Fruit fly (Drosophila melanogaster): Measurements from ENCODE around the gene CG9150.

CG9150 gene

DNA sequence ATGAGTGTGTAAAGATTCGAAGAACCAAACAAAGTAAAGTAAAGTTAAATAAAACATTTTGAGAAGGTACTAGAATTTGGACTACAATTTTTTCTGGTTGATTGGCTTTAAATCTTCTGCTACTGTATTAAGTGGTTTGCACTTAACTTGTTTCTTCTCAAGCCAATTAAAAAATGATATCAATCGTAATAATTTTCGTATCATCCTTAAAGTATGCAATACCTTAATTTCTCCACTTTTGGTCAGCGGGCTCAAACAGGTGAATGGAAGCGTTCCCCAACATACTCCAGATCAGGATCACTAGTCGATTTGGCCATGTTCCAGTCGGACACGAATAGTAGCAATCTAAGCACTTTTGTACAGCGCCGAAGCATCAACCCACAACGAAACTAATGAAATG lies 5.5 kb upstream of the CG9150 start:
- TF ChIP-seq dl (GFP tag; optimal IDR thresholded peaks at IDR 0.05; ENCODE audit: insufficient read depth in 1 of 2, partially characterized antibody in 2 of 2) (no peak), sage (GFP tag; optimal IDR thresholded peaks at IDR 0.05) (no peak), dmrt93B (GFP tag; optimal IDR thresholded peaks at IDR 0.05) (no peak), Hnf4 (GFP tag; optimal IDR thresholded peaks at IDR 0.05) (no peak), ey (GFP tag; optimal IDR thresholded peaks at IDR 0.05) (no peak), Rel (GFP tag; optimal IDR thresholded peaks at IDR 0.05) (no peak), Rel (tag; optimal IDR thresholded peaks at IDR 0.05) (no peak), br (GFP tag; optimal IDR thresholded peaks at IDR 0.05) (no peak), h (GFP tag; optimal IDR thresholded peaks at IDR 0.05) (no peak), Dfd (GFP tag; optimal IDR thresholded peaks at IDR 0.05) (no peak)

DNA sequence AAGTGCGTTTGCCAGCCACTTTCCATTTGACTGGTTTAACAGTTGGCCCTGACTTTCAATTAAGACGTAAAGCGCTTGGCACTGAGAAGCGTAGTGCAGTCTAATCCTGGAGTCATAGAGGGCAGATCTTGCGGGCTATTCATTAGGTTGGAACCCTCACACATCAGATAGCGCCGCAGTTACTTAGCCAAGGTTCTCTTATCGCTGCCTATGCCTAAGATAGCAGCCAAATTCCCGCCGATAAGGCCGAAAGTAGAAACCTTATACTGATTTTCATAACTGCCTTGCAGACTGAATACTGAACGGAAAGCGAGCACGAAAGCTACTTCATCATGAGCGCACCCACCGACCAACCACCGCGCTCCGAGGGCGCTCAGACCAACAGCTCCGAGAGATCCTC lies 3.7 kb upstream of the CG9150 start:
- TF ChIP-seq br (GFP tag; optimal IDR thresholded peaks at IDR 0.05) (no peak), Myc (optimal IDR thresholded peaks at IDR 0.05) (no peak), brk (GFP tag; optimal IDR thresholded peaks at IDR 0.05) (no peak), Hr83 (GFP tag; optimal IDR thresholded peaks at IDR 0.05; ENCODE audit: poor library complexity, severe bottlenecking) (no peak)

DNA sequence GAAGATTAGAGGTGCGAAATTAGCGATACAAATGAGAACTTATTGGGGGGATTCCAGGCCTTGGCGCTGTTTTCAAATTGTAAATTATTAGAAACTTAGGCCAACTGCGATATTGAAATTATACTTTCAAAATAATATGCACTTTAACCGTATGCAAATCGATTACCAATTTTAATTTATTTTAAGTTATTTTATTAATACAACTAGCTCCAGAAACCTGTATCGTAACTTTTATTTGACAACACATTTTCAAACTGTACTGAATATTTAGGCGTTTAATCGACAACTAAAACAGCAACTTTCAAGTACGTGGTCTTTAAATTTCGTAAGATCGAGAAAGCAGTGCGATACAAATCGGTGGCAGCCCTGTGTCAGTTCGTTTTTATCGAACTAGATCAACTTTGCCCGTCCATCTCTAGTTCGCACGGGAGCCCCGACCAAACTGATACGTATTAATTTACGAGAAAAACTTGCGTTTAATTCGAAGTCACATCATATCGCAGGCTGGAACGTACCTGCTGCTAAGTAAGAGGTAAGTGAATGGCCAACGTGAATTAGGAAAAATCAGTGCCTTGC lies 2.4 kb upstream of the CG9150 start, which contains the start of the genes CG9154 and Kr-h2:
Gene CG9154 (minus strand): TSS at position 31 of the 576 bp plus-strand sequence.
Gene Kr-h2 (plus strand): TSS at position 335 of the 576 bp plus-strand sequence.
- peak; percentile 24 for TF ChIP-seq CG9705 (GFP tag; optimal IDR thresholded peaks at IDR 0.05)
- no peak for TF ChIP-seq lola (GFP tag; optimal IDR thresholded peaks at IDR 0.05)
- TF ChIP-seq dl (GFP tag; optimal IDR thresholded peaks at IDR 0.05; ENCODE audit: insufficient read depth in 1 of 2, partially characterized antibody in 2 of 2), result no peak
- peak in 1 of 2 experiments; percentile 36 for TF ChIP-seq foxo (GFP tag; optimal IDR thresholded peaks at IDR 0.05)
- peak; percentile 37 for TF ChIP-seq br (GFP tag; optimal IDR thresholded peaks at IDR 0.05)
- TF ChIP-seq Sp1 (GFP tag; optimal IDR thresholded peaks at IDR 0.05), result peak; percentile 59
- peak; percentile 49 for TF ChIP-seq fru (GFP tag; optimal IDR thresholded peaks at IDR 0.05)
- no peak for TF ChIP-seq ey (GFP tag; optimal IDR thresholded peaks at IDR 0.05)
- TF ChIP-seq psq (GFP tag; optimal IDR thresholded peaks at IDR 0.05), result peak; percentile 35
- TF ChIP-seq Hnf4 (GFP tag; optimal IDR thresholded peaks at IDR 0.05), result peak; percentile 5
- TF ChIP-seq N (GFP tag; optimal IDR thresholded peaks at IDR 0.05), result no peak
- TF ChIP-seq OdsH (GFP tag; optimal IDR thresholded peaks at IDR 0.05), result no peak
- peak; percentile 49 for TF ChIP-seq Myc (optimal IDR thresholded peaks at IDR 0.05)
- peak; percentile 11 for TF ChIP-seq Jra (GFP tag; optimal IDR thresholded peaks at IDR 0.05)
- TF ChIP-seq CG32264 (GFP tag; optimal IDR thresholded peaks at IDR 0.05), result no peak
- peak; percentile 4 for TF ChIP-seq sv (GFP tag; optimal IDR thresholded peaks at IDR 0.05)
- TF ChIP-seq Hr83 (GFP tag; optimal IDR thresholded peaks at IDR 0.05; ENCODE audit: poor library complexity, severe bottlenecking), result no peak
- TF ChIP-seq dsf (GFP tag; optimal IDR thresholded peaks at IDR 0.05; ENCODE audit: borderline replicate concordance), result peak; percentile 22
- TF ChIP-seq brk (GFP tag; optimal IDR thresholded peaks at IDR 0.05), result no peak
- no peak for TF ChIP-seq Rel (GFP tag; optimal IDR thresholded peaks at IDR 0.05)
- peak; percentile 57 for TF ChIP-seq Rel (tag; optimal IDR thresholded peaks at IDR 0.05)
- peak; percentile 12 for TF ChIP-seq rgr (GFP tag; optimal IDR thresholded peaks at IDR 0.05)
- TF ChIP-seq pan (optimal IDR thresholded peaks at IDR 0.05), result no peak
- peak; percentile 28 for TF ChIP-seq h (GFP tag; optimal IDR thresholded peaks at IDR 0.05)
- peak; percentile 70 for TF ChIP-seq HLH106 (tag; optimal IDR thresholded peaks at IDR 0.05)

- TF ChIP-seq dmrt93B (GFP tag; optimal IDR thresholded peaks at IDR 0.05) (peak; percentile 99), foxo (GFP tag; optimal IDR thresholded peaks at IDR 0.05) (peak; percentile 99 to 100), jim (GFP tag; optimal IDR thresholded peaks at IDR 0.05) (peak; percentile 74), Sp1 (GFP tag; optimal IDR thresholded peaks at IDR 0.05) (peak; percentile 100), ey (GFP tag; optimal IDR thresholded peaks at IDR 0.05) (peak; percentile 100), Abd-B (GFP tag; optimal IDR thresholded peaks at IDR 0.05) (no peak), Hr78 (GFP tag; optimal IDR thresholded peaks at IDR 0.05) (no peak), rgr (GFP tag; optimal IDR thresholded peaks at IDR 0.05) (peak; percentile 100), OdsH (GFP tag; optimal IDR thresholded peaks at IDR 0.05) (peak; percentile 100), dsf (GFP tag; optimal IDR thresholded peaks at IDR 0.05; ENCODE audit: borderline replicate concordance) (peak; percentile 97), Hnf4 (GFP tag; optimal IDR thresholded peaks at IDR 0.05) (peak; percentile 100), sage (GFP tag; optimal IDR thresholded peaks at IDR 0.05) (peak; percentile 99), Dfd (GFP tag; optimal IDR thresholded peaks at IDR 0.05) (no peak), sv (GFP tag; optimal IDR thresholded peaks at IDR 0.05) (peak; percentile 100), usp (GFP tag; optimal IDR thresholded peaks at IDR 0.05) (no peak), CG32264 (GFP tag; optimal IDR thresholded peaks at IDR 0.05) (peak; percentile 100), GATAd (GFP tag; optimal IDR thresholded peaks at IDR 0.05) (peak; percentile 96), Jra (GFP tag; optimal IDR thresholded peaks at IDR 0.05) (peak; percentile 98), br (GFP tag; optimal IDR thresholded peaks at IDR 0.05) (peak; percentile 100), Rel (GFP tag; optimal IDR thresholded peaks at IDR 0.05) (peak; percentile 99), Rel (tag; optimal IDR thresholded peaks at IDR 0.05) (peak; percentile 94), N (GFP tag; optimal IDR thresholded peaks at IDR 0.05) (no peak), HLH106 (tag; optimal IDR thresholded peaks at IDR 0.05) (peak; percentile 100), h (GFP tag; optimal IDR thresholded peaks at IDR 0.05) (peak; percentile 100), Hr83 (GFP tag; optimal IDR thresholded peaks at IDR 0.05; ENCODE audit: poor library complexity, severe bottlenecking) (peak; percentile 98), woc (GFP tag; optimal IDR thresholded peaks at IDR 0.05) (peak; percentile 100), Mio (GFP tag; optimal IDR thresholded peaks at IDR 0.05) (peak; percentile 95), lola (GFP tag; optimal IDR thresholded peaks at IDR 0.05) (no peak), Dif (GFP tag; optimal IDR thresholded peaks at IDR 0.05; ENCODE audit: partially characterized antibody) (no peak), psq (GFP tag; optimal IDR thresholded peaks at IDR 0.05) (peak; percentile 99), Myc (optimal IDR thresholded peaks at IDR 0.05) (no peak), fru (GFP tag; optimal IDR thresholded peaks at IDR 0.05) (peak; percentile 99), CG9705 (GFP tag; optimal IDR thresholded peaks at IDR 0.05) (peak; percentile 96)
These were observed 2.6 kb downstream of the CG9150 start, which contains the start of the genes Fbw5 and CG9147 for dm6 chr2L:6065823-6066222. TSS of gene Fbw5 (minus strand) at chr2L:6065953. TSS of gene CG9147 (plus strand) at chr2L:6065997.

All from whole organism, wandering third instar larva.